Fruit fly (Drosophila melanogaster): Measurements from ENCODE around the gene rump.
A peak's percentile ranks its signal among the peaks of the same experiment; 100 is the strongest.

The rump gene

dm6 chr3R:9550265-9551012 is 40.3 kb upstream of the rump start (continued):
- TF ChIP-seq CG5180 (GFP tag; optimal IDR thresholded peaks at IDR 0.05) (peak; percentile 40), nom (GFP tag; optimal IDR thresholded peaks at IDR 0.05) (peak; percentile 62), CG15601 (tag; optimal IDR thresholded peaks at IDR 0.05) (peak; percentile 52), CG6689 (GFP tag; IDR thresholded peaks at IDR 0.05) (no peak), PHDP (tag; optimal IDR thresholded peaks at IDR 0.05) (peak; percentile 1)

DNA sequence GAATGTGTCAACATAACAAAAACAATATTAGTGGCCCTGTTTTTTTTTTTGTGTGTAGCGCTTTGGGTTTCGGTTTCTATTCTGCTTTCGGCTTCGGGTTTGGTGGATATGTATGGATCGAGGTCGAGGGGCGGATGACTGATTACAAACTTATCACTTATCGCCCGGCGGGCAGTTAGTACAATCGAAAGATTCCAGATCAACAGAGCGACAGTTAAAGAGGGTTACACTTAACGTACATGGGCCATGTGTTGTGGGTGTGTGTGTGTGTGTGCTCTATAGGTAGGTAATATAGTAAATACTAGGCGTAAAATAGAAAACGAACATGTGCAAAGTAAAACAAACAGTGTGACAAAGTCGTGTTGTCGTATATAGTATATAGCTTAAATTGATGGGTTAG is 38.6 kb upstream of the rump start:
- peak; percentile 80 for TF ChIP-seq GATAe (GFP tag; conservative IDR thresholded peaks at IDR 0.05)
- TF ChIP-seq CG4328 (GFP tag; optimal IDR thresholded peaks at IDR 0.05) = no peak
- TF ChIP-seq CG6175 (GFP tag; IDR thresholded peaks at IDR 0.05) = no peak
- no peak for TF ChIP-seq CG3726 (GFP tag; IDR thresholded peaks at IDR 0.05)
- peak; percentile 10 for TF ChIP-seq CG6813 (GFP tag; optimal IDR thresholded peaks at IDR 0.05)
- no peak for TF ChIP-seq CG2202 (tag; optimal IDR thresholded peaks at IDR 0.05)
- TF ChIP-seq salm (tag; optimal IDR thresholded peaks at IDR 0.05) = no peak
- no peak for TF ChIP-seq Mad (GFP tag; optimal IDR thresholded peaks at IDR 0.05)
- TF ChIP-seq unc-4 (GFP tag; IDR thresholded peaks at IDR 0.05; ENCODE audit: partially characterized antibody) = no peak
- no peak for TF ChIP-seq Awh (GFP tag; IDR thresholded peaks at IDR 0.05)
- TF ChIP-seq zf30C (GFP tag; optimal IDR thresholded peaks at IDR 0.05) = peak; percentile 32
- no peak for TF ChIP-seq Tbp (GFP tag; optimal IDR thresholded peaks at IDR 0.05)
- no peak for TF ChIP-seq Hmx (GFP tag; optimal IDR thresholded peaks at IDR 0.05)
- no peak for TF ChIP-seq peb (GFP tag; IDR thresholded peaks at IDR 0.05)
- TF ChIP-seq slou (GFP tag; optimal IDR thresholded peaks at IDR 0.05) = no peak
- no peak for TF ChIP-seq sd (tag; optimal IDR thresholded peaks at IDR 0.05)
- TF ChIP-seq CG5953 (GFP tag; IDR thresholded peaks at IDR 0.05) = no peak
- no peak for TF ChIP-seq her (GFP tag; optimal IDR thresholded peaks at IDR 0.05)
- TF ChIP-seq CG12942 (GFP tag; optimal IDR thresholded peaks at IDR 0.05) = no peak
- no peak for TF ChIP-seq CG1832 (GFP tag; optimal IDR thresholded peaks at IDR 0.05)
- TF ChIP-seq chif (GFP tag; optimal IDR thresholded peaks at IDR 0.05) = no peak
- TF ChIP-seq Taf1 (GFP tag; IDR thresholded peaks at IDR 0.05) = no peak
- no peak for TF ChIP-seq Dp (GFP tag; optimal IDR thresholded peaks at IDR 0.05)
- TF ChIP-seq CG13894 (tag; optimal IDR thresholded peaks at IDR 0.05) = no peak
- TF ChIP-seq wdn (GFP tag; IDR thresholded peaks at IDR 0.05) = no peak
- TF ChIP-seq pros (GFP tag; optimal IDR thresholded peaks at IDR 0.05) = no peak
- no peak for TF ChIP-seq sim (GFP tag; IDR thresholded peaks at IDR 0.05)
- peak; percentile 93 for TF ChIP-seq grn (GFP tag; optimal IDR thresholded peaks at IDR 0.05)
- TF ChIP-seq CG18764 (GFP tag; optimal IDR thresholded peaks at IDR 0.05) = no peak
- TF ChIP-seq CG16863 (GFP tag; optimal IDR thresholded peaks at IDR 0.05) = no peak
- no peak for TF ChIP-seq CG11085 (GFP tag; IDR thresholded peaks at IDR 0.05)
- TF ChIP-seq ro (GFP tag; IDR thresholded peaks at IDR 0.05) = no peak
- no peak for TF ChIP-seq CG6854 (GFP tag; optimal IDR thresholded peaks at IDR 0.05)
- no peak for TF ChIP-seq CG3163 (GFP tag; optimal IDR thresholded peaks at IDR 0.05)
- TF ChIP-seq gcm2 (GFP tag; optimal IDR thresholded peaks at IDR 0.05) = no peak
- no peak for TF ChIP-seq CG11398 (GFP tag; optimal IDR thresholded peaks at IDR 0.05)
- no peak for TF ChIP-seq Rfx (GFP tag; IDR thresholded peaks at IDR 0.05)
- TF ChIP-seq CG13775 (GFP tag; optimal IDR thresholded peaks at IDR 0.05) = no peak
- TF ChIP-seq HmgZ (tag; optimal IDR thresholded peaks at IDR 0.05) = peak; percentile 32
- TF ChIP-seq jigr1 (GFP tag; IDR thresholded peaks at IDR 0.05) = no peak
- no peak for TF ChIP-seq Adf1 (GFP tag; IDR thresholded peaks at IDR 0.05)
- TF ChIP-seq CG13296 (GFP tag; optimal IDR thresholded peaks at IDR 0.05) = no peak
- no peak for TF ChIP-seq ems (GFP tag; optimal IDR thresholded peaks at IDR 0.05)
- TF ChIP-seq tll (GFP tag; optimal IDR thresholded peaks at IDR 0.05) = no peak
